Fruit fly (Drosophila melanogaster): ENCODE measurements around the gene CG44142.

The CG44142 gene

DNA sequence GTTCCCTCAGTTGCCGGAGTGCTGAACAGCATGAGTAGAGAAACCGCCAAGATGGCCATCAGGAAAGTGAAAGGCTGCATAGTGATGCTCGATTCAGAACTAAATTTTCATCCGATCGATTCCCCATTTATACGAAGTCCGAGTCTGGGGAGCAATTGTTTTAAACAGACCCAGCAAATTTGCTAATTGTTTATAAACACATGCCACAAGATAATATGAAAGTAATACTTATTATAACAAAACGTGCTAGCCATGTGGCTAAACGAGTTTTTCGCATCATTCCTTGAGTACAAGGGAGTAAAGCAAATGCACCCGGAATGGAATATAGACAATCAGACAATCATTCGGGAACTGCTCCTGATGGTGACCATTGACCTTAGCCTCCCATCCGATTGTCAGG lies at the start of gene CG44142:
Gene CG44142 (minus strand): TSS at position 101 of the 400 bp plus-strand sequence.
- TF ChIP-seq noc (tag; optimal IDR thresholded peaks at IDR 0.05) = no peak

- TF ChIP-seq noc (tag; optimal IDR thresholded peaks at IDR 0.05) = no peak
Observed at dm6 chr3R:13360108-13360507, 47.1 kb upstream of the CG44142 start.

- TF ChIP-seq noc (tag; optimal IDR thresholded peaks at IDR 0.05) = no peak
Observed at dm6 chr3R:13356960-13357359, 44.0 kb upstream of the CG44142 start.

DNA sequence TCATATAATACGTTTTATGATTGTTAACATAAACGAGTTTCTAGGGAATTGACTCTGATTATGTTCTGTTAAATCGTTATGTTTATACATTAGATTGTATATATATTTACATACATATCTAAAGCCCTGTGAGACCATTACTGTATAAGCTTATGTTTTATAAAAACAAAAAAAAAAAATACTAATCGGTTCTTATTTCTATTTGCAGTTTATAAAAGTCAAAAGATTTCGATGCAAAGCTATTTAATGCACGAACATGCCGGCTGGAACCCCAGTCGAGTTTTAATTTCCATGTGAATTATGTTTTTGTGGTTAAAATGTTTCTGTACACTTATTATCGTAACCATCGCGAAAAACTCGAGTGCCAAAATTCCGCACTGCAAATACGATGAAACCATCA lies 40.4 kb upstream of the CG44142 start, which contains the start of gene mthl12:
Gene mthl12 (plus strand): TSS at position 301 of the 400 bp plus-strand sequence.
- TF ChIP-seq noc (tag; optimal IDR thresholded peaks at IDR 0.05) = no peak

DNA sequence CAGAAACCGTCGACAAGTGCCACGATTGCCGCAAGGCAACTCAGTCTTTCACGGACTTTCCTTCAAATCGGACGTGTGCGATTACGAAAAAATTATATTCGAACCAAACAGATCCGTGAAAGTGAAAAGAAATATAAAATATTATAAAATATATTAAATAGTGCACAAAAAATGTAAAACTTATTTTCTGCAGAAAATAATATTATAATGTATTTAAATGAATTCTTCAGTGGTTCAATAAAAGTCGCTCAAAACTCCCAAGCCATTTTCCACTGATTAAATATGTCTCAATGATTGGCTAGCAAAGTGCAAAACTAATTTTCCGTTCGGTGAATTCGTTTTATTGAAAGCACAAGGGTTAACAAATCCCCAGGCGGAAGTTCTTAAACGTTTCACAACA lies 25.0 kb upstream of the CG44142 start, which contains the start of gene PK2-R1:
Gene PK2-R1 (plus strand): TSS at position 301 of the 400 bp plus-strand sequence.
- no peak for TF ChIP-seq noc (tag; optimal IDR thresholded peaks at IDR 0.05)

DNA sequence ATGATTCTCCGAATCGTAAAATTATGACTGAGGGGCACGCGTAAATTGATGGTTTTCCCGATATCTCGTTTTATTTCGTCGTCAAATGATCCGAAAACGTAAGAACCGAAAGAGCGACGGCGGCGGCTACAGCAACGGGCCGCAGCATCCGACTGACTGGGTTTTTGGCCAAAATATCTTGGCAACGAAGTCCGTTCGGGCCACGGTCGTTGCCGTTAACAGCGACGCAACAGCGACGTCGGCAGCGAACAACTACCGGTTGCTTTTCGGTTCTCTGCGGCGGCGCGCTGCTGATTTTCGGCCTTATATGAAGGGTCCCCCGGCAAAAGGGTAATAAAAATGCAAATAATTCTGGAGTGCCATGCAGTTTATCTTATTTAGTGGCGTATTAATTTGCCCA lies 21.0 kb upstream of the CG44142 start, which contains the start of gene PK2-R2:
Gene PK2-R2 (minus strand): TSS at position 160 of the 400 bp plus-strand sequence.
- no peak for TF ChIP-seq noc (tag; optimal IDR thresholded peaks at IDR 0.05)

DNA sequence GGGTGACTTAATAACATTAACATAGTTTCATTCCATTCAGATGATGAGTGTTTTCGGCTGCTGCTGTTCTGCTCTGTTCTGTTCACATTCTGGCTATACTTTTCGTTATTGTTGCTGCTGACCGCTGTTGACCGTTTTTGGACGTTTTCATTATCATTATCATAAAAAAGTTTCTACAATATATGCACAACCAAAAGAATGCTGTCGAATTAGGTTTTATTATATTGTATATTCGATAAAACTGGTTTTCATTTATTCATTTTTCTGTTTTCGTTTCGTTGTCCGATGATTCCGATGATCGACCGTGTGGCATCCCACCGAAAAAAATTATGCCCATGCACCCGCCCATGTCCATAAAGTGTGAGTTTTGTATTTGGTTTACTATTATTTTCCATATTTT lies 20.0 kb upstream of the CG44142 start:
- no peak for TF ChIP-seq noc (tag; optimal IDR thresholded peaks at IDR 0.05)

dm6 chr3R:13319873-13320272 lies 6.9 kb upstream of the CG44142 start:
- no peak for TF ChIP-seq noc (tag; optimal IDR thresholded peaks at IDR 0.05)

- TF ChIP-seq noc (tag; optimal IDR thresholded peaks at IDR 0.05) = no peak
Observed at dm6 chr3R:13319170-13319569, 6.2 kb upstream of the CG44142 start, which contains the start of gene CG45080. CG45080 (minus strand) TSS chr3R:13319270.

- TF ChIP-seq noc (tag; optimal IDR thresholded peaks at IDR 0.05) = no peak
Observed at dm6 chr3R:13309133-13309711, 3.8 kb downstream of the CG44142 start.

dm6 chr3R:13306595-13306994 lies 6.4 kb downstream of the CG44142 start:
- TF ChIP-seq noc (tag; optimal IDR thresholded peaks at IDR 0.05) = no peak

- TF ChIP-seq noc (tag; optimal IDR thresholded peaks at IDR 0.05) = no peak
Observed at dm6 chr3R:13305318-13305899, 7.6 kb downstream of the CG44142 start.

- no peak for TF ChIP-seq noc (tag; optimal IDR thresholded peaks at IDR 0.05)
Observed at dm6 chr3R:13304512-13305069, 8.4 kb downstream of the CG44142 start.

DNA sequence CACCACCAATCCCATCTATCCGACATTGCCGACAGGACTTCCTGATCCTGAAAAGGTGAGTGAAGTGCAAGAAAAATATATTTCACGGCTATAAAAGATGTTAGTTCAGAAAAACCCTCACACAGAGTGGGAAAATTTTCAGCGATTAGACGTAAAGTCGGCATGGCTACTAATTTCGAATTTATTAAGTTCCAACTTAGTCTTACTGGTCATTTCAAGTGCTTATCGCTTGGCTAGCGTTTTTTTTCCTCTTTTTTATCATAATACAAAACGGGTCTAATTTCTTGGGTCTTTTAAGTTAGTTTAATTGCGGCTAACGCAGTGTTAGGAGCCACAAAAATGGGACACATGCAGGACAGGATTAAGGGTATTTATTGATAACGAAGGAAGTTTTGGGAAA lies 9.9 kb downstream of the CG44142 start, which contains the start of gene CG43208:
Gene CG43208 (plus strand): TSS at position 301 of the 400 bp plus-strand sequence.
- TF ChIP-seq noc (tag; optimal IDR thresholded peaks at IDR 0.05) = no peak

DNA sequence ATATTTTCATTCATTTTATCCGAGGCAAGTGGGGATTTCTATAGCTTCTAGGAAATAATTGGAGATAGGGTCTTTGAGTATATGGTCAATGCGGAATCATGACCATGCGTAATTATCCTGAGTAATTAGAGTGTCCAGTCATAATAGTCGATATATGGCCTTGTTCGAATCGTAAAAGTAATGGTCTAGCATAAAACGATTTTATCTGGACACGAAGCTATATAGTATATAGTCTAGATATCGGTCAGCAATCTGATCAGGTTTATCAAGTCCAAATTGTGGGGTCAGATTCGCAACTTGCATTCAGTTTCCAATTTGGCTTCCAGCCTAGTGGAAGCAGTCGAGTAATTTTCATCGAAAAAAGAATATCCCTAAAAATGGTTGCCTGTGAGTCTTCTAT lies 10.6 kb downstream of the CG44142 start, which contains the start of gene CG32473:
Gene CG32473 (plus strand): TSS at position 301 of the 400 bp plus-strand sequence.
- TF ChIP-seq noc (tag; optimal IDR thresholded peaks at IDR 0.05) = no peak

dm6 chr3R:13298114-13298818 lies 14.7 kb downstream of the CG44142 start, which contains the start of gene CG8774:
CG8774 (plus strand) TSS chr3R:13298768.
- TF ChIP-seq noc (tag; optimal IDR thresholded peaks at IDR 0.05) = no peak

All from whole organism, larva.